Fruit fly (Drosophila melanogaster): ENCODE data around the gene Pfrx.

DNA sequence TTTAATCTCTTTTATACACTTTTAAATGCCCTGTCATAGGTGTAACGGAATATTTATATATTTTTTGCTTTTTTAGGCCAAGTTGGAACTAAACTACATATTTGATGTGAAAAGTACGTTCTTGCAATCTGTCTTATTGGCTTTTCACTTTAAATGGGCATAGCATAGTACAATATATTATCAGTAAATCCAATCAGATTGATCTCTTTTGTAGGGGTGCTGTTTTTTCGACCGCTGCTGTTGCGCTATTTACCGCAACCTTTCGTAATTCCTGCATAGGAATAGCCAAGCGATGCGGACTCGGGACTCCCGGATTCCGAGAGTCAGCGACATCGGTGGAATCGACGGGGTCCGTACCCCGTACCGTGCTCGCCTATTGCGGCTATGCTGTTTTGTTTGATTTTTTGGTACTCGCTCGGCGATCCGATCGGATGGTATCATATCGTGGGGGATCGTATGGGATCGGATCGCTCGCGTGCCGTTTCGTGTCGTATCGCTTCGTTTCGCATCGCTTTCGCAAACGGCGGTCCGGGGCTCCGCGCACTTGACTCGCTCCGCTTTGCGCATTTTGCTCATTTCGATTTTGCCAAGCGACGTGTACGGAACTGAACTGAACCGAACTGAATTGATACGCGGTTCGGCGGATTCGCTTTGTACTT lies 2.6 kb downstream of the Pfrx start:
- no peak for TF ChIP-seq danr (GFP tag; IDR thresholded peaks at IDR 0.05)
- TF ChIP-seq unc-4 (GFP tag; IDR thresholded peaks at IDR 0.05; ENCODE audit: partially characterized antibody): no peak
- no peak for TF ChIP-seq TFAM (GFP tag; optimal IDR thresholded peaks at IDR 0.05)
- no peak for TF ChIP-seq CG10267 (tag; optimal IDR thresholded peaks at IDR 0.05)
- TF ChIP-seq chinmo (GFP tag; IDR thresholded peaks at IDR 0.05; ENCODE audit: partially characterized antibody): peak; percentile 83; the same call in 2 of the 4 replicates
- peak; percentile 58 for TF ChIP-seq NFAT (GFP tag; IDR thresholded peaks at IDR 0.05)
